Worm (Caenorhabditis elegans): ENCODE measurements around the gene mdt-28.

Gene mdt-28

ce11 chrV:15551642-15552041 is 23.6 kb downstream of the mdt-28 start (continued):
- TF ChIP-seq fos-1 (tag; optimal IDR thresholded peaks at IDR 0.05) (no peak), xbp-1 (tag; optimal IDR thresholded peaks at IDR 0.05) (peak; percentile 27), dsc-1 (tag; optimal IDR thresholded peaks at IDR 0.05) (peak; percentile 43), C16A3.4 (tag; optimal IDR thresholded peaks at IDR 0.05) (peak; percentile 35), snpc-4 (tag; optimal IDR thresholded peaks at IDR 0.05) (peak; percentile 7), nhr-90 (tag; optimal IDR thresholded peaks at IDR 0.05; ENCODE audit: poor library complexity) (peak; percentile 17), lsy-2 (tag; optimal IDR thresholded peaks at IDR 0.05) (peak; percentile 16 to 57), rnt-1 (tag; optimal IDR thresholded peaks at IDR 0.05) (peak; percentile 66), nhr-47 (tag; optimal IDR thresholded peaks at IDR 0.05) (peak; percentile 62)

ce11 chrV:15550408-15550807 is 24.8 kb downstream of the mdt-28 start:
- TF ChIP-seq nhr-12 (tag; optimal IDR thresholded peaks at IDR 0.05) (no peak), ceh-90 (tag; optimal IDR thresholded peaks at IDR 0.05) (no peak), egl-13 (tag; optimal IDR thresholded peaks at IDR 0.05) (no peak), zag-1 (tag; optimal IDR thresholded peaks at IDR 0.05) (no peak), fkh-4 (tag; optimal IDR thresholded peaks at IDR 0.05; ENCODE audit: borderline replicate concordance) (no peak), rnt-1 (tag; optimal IDR thresholded peaks at IDR 0.05) (no peak), hpl-2 (GFP tag; optimal IDR thresholded peaks at IDR 0.05) (no peak), unc-130 (tag; optimal IDR thresholded peaks at IDR 0.05) (no peak), nhr-71 (tag; optimal IDR thresholded peaks at IDR 0.05) (no peak)

- TF ChIP-seq mep-1 (tag; optimal IDR thresholded peaks at IDR 0.05) (no peak), lin-13 (GFP tag; optimal IDR thresholded peaks at IDR 0.05) (no peak), efl-1 (optimal IDR thresholded peaks at IDR 0.05) (no peak), efl-1 (GFP tag; optimal IDR thresholded peaks at IDR 0.05 in 1 of 2) (peak in 1 of 2 experiments; percentile 88), vab-15 (tag; optimal IDR thresholded peaks at IDR 0.05) (no peak), lin-35 (GFP tag; optimal IDR thresholded peaks at IDR 0.05) (peak in 1 of 2 experiments; percentile 17), ztf-4 (tag; optimal IDR thresholded peaks at IDR 0.05) (no peak), hlh-17 (GFP tag; optimal IDR thresholded peaks at IDR 0.05; ENCODE audit: borderline replicate concordance) (no peak), unc-30 (tag; optimal IDR thresholded peaks at IDR 0.05) (no peak), elt-2 (tag; optimal IDR thresholded peaks at IDR 0.05) (no peak), ztf-11 (tag; optimal IDR thresholded peaks at IDR 0.05) (no peak), nhr-77 (tag; optimal IDR thresholded peaks at IDR 0.05) (no peak), unc-86 (tag; optimal IDR thresholded peaks at IDR 0.05) (no peak), fos-1 (tag; optimal IDR thresholded peaks at IDR 0.05) (no peak), lsy-2 (tag; optimal IDR thresholded peaks at IDR 0.05) (no peak), ceh-90 (tag; optimal IDR thresholded peaks at IDR 0.05) (no peak), mdl-1 (tag; optimal IDR thresholded peaks at IDR 0.05) (no peak), nhr-71 (tag; optimal IDR thresholded peaks at IDR 0.05) (no peak), nhr-90 (tag; optimal IDR thresholded peaks at IDR 0.05; ENCODE audit: poor library complexity) (peak; percentile 15)
These were observed 27.5 kb downstream of the mdt-28 start for ce11 chrV:15547727-15548126.

- no peak for TF ChIP-seq ceh-82 (tag; optimal IDR thresholded peaks at IDR 0.05)
- TF ChIP-seq efl-3 (GFP tag; optimal IDR thresholded peaks at IDR 0.05), result no peak
- TF ChIP-seq fkh-10 (GFP tag; optimal IDR thresholded peaks at IDR 0.05), result no peak
- TF ChIP-seq mab-9 (GFP tag; IDR thresholded peaks at IDR 0.05), result no peak
- no peak for TF ChIP-seq nhr-47 (tag; optimal IDR thresholded peaks at IDR 0.05)
- TF ChIP-seq isw-1 (GFP tag; IDR thresholded peaks at IDR 0.05), result no peak
- no peak for TF ChIP-seq ceh-88 (GFP tag; IDR thresholded peaks at IDR 0.05)
- TF ChIP-seq unc-86 (tag; optimal IDR thresholded peaks at IDR 0.05), result no peak
- TF ChIP-seq Y116A8C.19 (tag; optimal IDR thresholded peaks at IDR 0.05; ENCODE audit: borderline replicate concordance), result no peak
- TF ChIP-seq aly-2 (tag; optimal IDR thresholded peaks at IDR 0.05), result no peak
- no peak for TF ChIP-seq ets-5 (GFP tag; IDR thresholded peaks at IDR 0.05)
- no peak for TF ChIP-seq C16A3.4 (tag; optimal IDR thresholded peaks at IDR 0.05)
- TF ChIP-seq nhr-20 (tag; optimal IDR thresholded peaks at IDR 0.05), result no peak
- TF ChIP-seq jun-1 (tag; optimal IDR thresholded peaks at IDR 0.05), result no peak
- TF ChIP-seq grh-1 (GFP tag; IDR thresholded peaks at IDR 0.05), result no peak
- no peak for TF ChIP-seq snu-23 (GFP tag; optimal IDR thresholded peaks at IDR 0.05)
- TF ChIP-seq mdl-1 (tag; optimal IDR thresholded peaks at IDR 0.05), result no peak
These were observed 30.3 kb downstream of the mdt-28 start, which contains the start of gene glb-14 for ce11 chrV:15544898-15545297. Gene glb-14, minus strand, starts transcription at chrV:15544994.

Data from whole organism, L1 larva.